Fruit fly (Drosophila melanogaster) whole organism, embryonic: ENCODE data around the gene spd-2.

Source experiments
- ATbp ChIP-seq: fragments of 200-800 bp; sonication (Bioruptor generic); optimal IDR thresholded peaks from 2 replicates; lab custom pipeline; 2017; ENCODE audit warnings: missing biosample characterization, mild to moderate bottlenecking, missing genetic modification characterization, missing genetic modification reagents
- BEAF-32 ChIP-seq: fragments of 200-800 bp; sonication (Bioruptor generic); optimal IDR thresholded peaks from 3 replicates; lab custom pipeline; 2017; ENCODE audit warnings: missing biosample characterization, missing genetic modification characterization, mild to moderate bottlenecking, moderate library complexity, missing genetic modification reagents
- CG10431 ChIP-seq: fragments of 200-800 bp; sonication (Bioruptor generic); optimal IDR thresholded peaks from 3 replicates; lab custom pipeline; 2018; ENCODE audit warnings: missing biosample characterization, mild to moderate bottlenecking, missing genetic modification characterization
- CG10543 ChIP-seq: fragments of 200-800 bp; sonication (Bioruptor generic); optimal IDR thresholded peaks from 3 replicates; lab custom pipeline; 2017; ENCODE audit warnings: missing biosample characterization, mild to moderate bottlenecking, missing genetic modification characterization, moderate library complexity
- CG13287 ChIP-seq: fragments of 200-800 bp; sonication (Bioruptor generic); IDR thresholded peaks from 2 replicates; pipeline ENCODE4 v1.3.6; 2022; ENCODE audit warnings: missing biosample characterization, missing genetic modification characterization; ENCODE audit not compliant: partially characterized antibody
- CG14710 ChIP-seq: fragments of 200-800 bp; sonication (Bioruptor generic); optimal IDR thresholded peaks from 3 replicates; lab custom pipeline; 2019; ENCODE audit warnings: missing biosample characterization, mild to moderate bottlenecking, missing genetic modification characterization, moderate library complexity
- CG15479 ChIP-seq: fragments of 200-800 bp; sonication (Bioruptor generic); optimal IDR thresholded peaks from 3 replicates; lab custom pipeline; 2019; ENCODE audit warnings: missing biosample characterization, mild to moderate bottlenecking, missing genetic modification characterization, moderate library complexity
- CG15696 ChIP-seq: fragments of 200-800 bp; sonication (Bioruptor generic); optimal IDR thresholded peaks from 2 replicates; lab custom pipeline; 2019; ENCODE audit warnings: missing biosample characterization, mild to moderate bottlenecking, missing genetic modification characterization, moderate library complexity
- CG17359 ChIP-seq: fragments of 200-800 bp; sonication (Bioruptor generic); optimal IDR thresholded peaks from 3 replicates; lab custom pipeline; 2018; ENCODE audit warnings: missing biosample characterization, mild to moderate bottlenecking, missing genetic modification characterization, moderate library complexity
- CG17361 ChIP-seq: fragments of 200-800 bp; sonication (Bioruptor generic); IDR thresholded peaks from 3 replicates; pipeline ENCODE4 v1.3.6; 2022; ENCODE audit warnings: missing biosample characterization, missing genetic modification characterization
- CG17912 ChIP-seq: fragments of 200-800 bp; sonication (Bioruptor generic); optimal IDR thresholded peaks from 2 replicates; lab custom pipeline; 2018; ENCODE audit warnings: missing biosample characterization, mild to moderate bottlenecking, missing genetic modification characterization
- CG18476 ChIP-seq: fragments of 200-800 bp; sonication (Bioruptor generic); optimal IDR thresholded peaks from 2 replicates; lab custom pipeline; 2016; ENCODE audit warnings: missing biosample characterization, mild to moderate bottlenecking, missing genetic modification characterization
- CG2678 ChIP-seq: fragments of 200-800 bp; sonication (Bioruptor generic); optimal IDR thresholded peaks from 3 replicates; lab custom pipeline; 2019; ENCODE audit warnings: missing biosample characterization, mild to moderate bottlenecking, missing genetic modification characterization, moderate library complexity
- CG2889 ChIP-seq: fragments of 200-800 bp; sonication (Bioruptor generic); IDR thresholded peaks from 3 replicates; pipeline ENCODE4 v1.3.6; 2022; ENCODE audit warnings: missing biosample characterization, missing genetic modification characterization
- CG33557 ChIP-seq: fragments of 200-800 bp; sonication (Bioruptor generic); optimal IDR thresholded peaks from 2 replicates; lab custom pipeline; 2019; ENCODE audit warnings: missing biosample characterization, mild to moderate bottlenecking, missing genetic modification characterization, moderate library complexity
- CG34224 ChIP-seq: fragments of 200-800 bp; sonication (Bioruptor generic); IDR thresholded peaks from 3 replicates; pipeline ENCODE4 v1.3.6; 2022; ENCODE audit warnings: missing biosample characterization, missing genetic modification characterization; ENCODE audit not compliant: partially characterized antibody
- CG34422 ChIP-seq: fragments of 200-800 bp; sonication (Bioruptor generic); IDR thresholded peaks from 3 replicates; pipeline ENCODE4 v1.3.6; 2022; ENCODE audit warnings: missing biosample characterization, missing genetic modification characterization
- CG3995 ChIP-seq: fragments of 200-800 bp; sonication (Bioruptor generic); optimal IDR thresholded peaks from 3 replicates; lab custom pipeline; 2016; ENCODE audit warnings: missing biosample characterization, missing genetic modification characterization
- CG4617 ChIP-seq: fragments of 200-800 bp; sonication (Bioruptor generic); optimal IDR thresholded peaks from 3 replicates; lab custom pipeline; 2016; ENCODE audit warnings: missing biosample characterization, missing genetic modification characterization, borderline replicate concordance
- CG6272 ChIP-seq: fragments of 200-800 bp; sonication (Bioruptor generic); IDR thresholded peaks from 2 replicates; pipeline ENCODE4 v1.3.6; 2022; ENCODE audit warnings: missing biosample characterization, missing genetic modification characterization
- CG7271 ChIP-seq: fragments of 200-800 bp; sonication (Bioruptor generic); optimal IDR thresholded peaks from 2 replicates; lab custom pipeline; 2018; ENCODE audit warnings: missing biosample characterization, mild to moderate bottlenecking, missing genetic modification characterization, moderate library complexity
- CG7987 ChIP-seq: fragments of 200-800 bp; sonication (Bioruptor generic); optimal IDR thresholded peaks from 2 replicates; lab custom pipeline; 2018; ENCODE audit warnings: missing biosample characterization, mild to moderate bottlenecking, missing genetic modification characterization, moderate library complexity
- D ChIP-seq, 2 experiments: fragments of 200-800 bp in 1 of 2; fragments of >200 bp in 1 of 2; sonication (Bioruptor generic) in 1 of 2; optimal IDR thresholded peaks; 2 replicates in 1 of 2; 3 replicates in 1 of 2; lab custom pipeline; 2017; ENCODE audit warnings: mild to moderate bottlenecking in 1 of 2, missing biosample characterization in 1 of 2, missing genetic modification characterization in 1 of 2, missing genetic modification reagents in 1 of 2
- Dip2 ChIP-seq: fragments of 200-800 bp; sonication (Bioruptor generic); IDR thresholded peaks from 2 replicates; pipeline ENCODE4 v1.3.6; 2022; ENCODE audit warnings: missing biosample characterization, missing genetic modification characterization
- Dref ChIP-seq: fragments of 200-800 bp; sonication (Bioruptor generic); IDR thresholded peaks from 2 replicates; pipeline ENCODE4 v1.3.6; 2022; ENCODE audit warnings: missing biosample characterization, missing genetic modification characterization
- E2f1 ChIP-seq: fragments of 200-800 bp; sonication (Bioruptor generic); IDR thresholded peaks from 2 replicates; pipeline ENCODE4 v1.3.6; 2022; ENCODE audit warnings: missing biosample characterization, missing genetic modification characterization
- Ets65A ChIP-seq: fragments of 200-800 bp; sonication (Bioruptor generic); peaks from one replicate; lab custom pipeline; 2016; ENCODE audit warnings: missing biosample characterization, missing genetic modification characterization
- Hr3 ChIP-seq: fragments of 200-800 bp; sonication (Bioruptor generic); optimal IDR thresholded peaks from 3 replicates; lab custom pipeline; 2016; ENCODE audit warnings: missing biosample characterization, missing genetic modification characterization
- PHDP ChIP-seq: fragments of 200-800 bp; sonication (Bioruptor generic); optimal IDR thresholded peaks from 3 replicates; lab custom pipeline; 2018; ENCODE audit warnings: missing biosample characterization, mild to moderate bottlenecking, missing genetic modification characterization, moderate library complexity
- Pdp1 ChIP-seq, 2 experiments: fragments of 200-800 bp; sonication (Bioruptor generic); optimal IDR thresholded peaks; 3 replicates each; lab custom pipeline; 2016; ENCODE audit warnings: missing biosample characterization in 2 of 2, missing genetic modification characterization in 2 of 2, mild to moderate bottlenecking in 1 of 2, moderate library complexity in 1 of 2
- Sin3A ChIP-seq: fragments of >200 bp; optimal IDR thresholded peaks from 2 replicates; lab custom pipeline; 2018
- Sry-δ ChIP-seq: fragments of 200-800 bp; sonication (Bioruptor generic); optimal IDR thresholded peaks from 2 replicates; lab custom pipeline; 2016; ENCODE audit warnings: missing biosample characterization, missing genetic modification characterization
- ash1 ChIP-seq: fragments of 200-800 bp; sonication (Bioruptor generic); optimal IDR thresholded peaks from 2 replicates; lab custom pipeline; 2018; ENCODE audit warnings: missing biosample characterization, mild to moderate bottlenecking, missing genetic modification characterization
- cad ChIP-seq: fragments of >200 bp; optimal IDR thresholded peaks from 2 replicates; lab custom pipeline; 2017; ENCODE audit warnings: missing biosample characterization, missing genetic modification characterization
- corto ChIP-seq: fragments of 200-800 bp; sonication (Bioruptor generic); optimal IDR thresholded peaks from 2 replicates; lab custom pipeline; 2016; ENCODE audit warnings: missing biosample characterization, mild to moderate bottlenecking, missing genetic modification characterization, moderate library complexity
- dimm ChIP-seq: fragments of 200-800 bp; sonication (Bioruptor generic); IDR thresholded peaks from 2 replicates; pipeline ENCODE4 v1.3.6; 2022; ENCODE audit warnings: missing biosample characterization, missing genetic modification characterization
- disco-r ChIP-seq: fragments of 200-800 bp; sonication (Bioruptor generic); optimal IDR thresholded peaks from 2 replicates; lab custom pipeline; 2016; ENCODE audit warnings: missing biosample characterization, missing genetic modification characterization
- gro ChIP-seq: fragments of 200-800 bp; sonication (Bioruptor generic); optimal IDR thresholded peaks from 2 replicates; lab custom pipeline; 2016; ENCODE audit warnings: missing biosample characterization, missing genetic modification characterization
- hbn ChIP-seq: fragments of 200-800 bp; sonication (Bioruptor generic); IDR thresholded peaks from 2 replicates; pipeline ENCODE4 v1.3.6; 2022; ENCODE audit warnings: missing biosample characterization, missing genetic modification characterization; ENCODE audit not compliant: partially characterized antibody
- ken ChIP-seq: fragments of 200-800 bp; sonication (Bioruptor generic); IDR thresholded peaks from 3 replicates; pipeline ENCODE4 v1.3.6; 2022; ENCODE audit warnings: missing biosample characterization, missing genetic modification characterization
- lola ChIP-seq, 3 experiments: fragments of >200 bp in 2 of 3; fragments of 200-800 bp in 1 of 3; sonication (Bioruptor generic) in 1 of 3; optimal IDR thresholded peaks; 2 replicates each; lab custom pipeline; 2017 to 2019; ENCODE audit warnings: missing biosample characterization in 3 of 3, missing genetic modification characterization in 3 of 3, mild to moderate bottlenecking in 1 of 3, moderate library complexity in 1 of 3
- maf-S ChIP-seq: fragments of 200-800 bp; sonication (Bioruptor generic); optimal IDR thresholded peaks from 2 replicates; lab custom pipeline; 2016; ENCODE audit warnings: missing biosample characterization, missing genetic modification characterization
- nerfin-1 ChIP-seq: fragments of 200-800 bp; sonication (Bioruptor generic); optimal IDR thresholded peaks from 3 replicates; lab custom pipeline; 2019; ENCODE audit warnings: missing biosample characterization, mild to moderate bottlenecking, missing genetic modification characterization, moderate library complexity
- onecut ChIP-seq: fragments of 200-800 bp; sonication (Bioruptor generic); IDR thresholded peaks from 2 replicates; pipeline ENCODE4 v1.3.6; 2022; ENCODE audit warnings: missing biosample characterization, missing genetic modification characterization
- prd ChIP-seq, 3 experiments: fragments of >200 bp in 2 of 3; fragments of 200-800 bp in 1 of 3; sonication (Bioruptor generic) in 1 of 3; optimal IDR thresholded peaks in 2 of 3; IDR thresholded peaks in 1 of 3; 2 replicates in 2 of 3; 3 replicates in 1 of 3; pipeline versions ENCODE4 v1.3.6 to Lab custom; 2017 to 2022; ENCODE audit warnings: missing biosample characterization in 1 of 3, missing genetic modification characterization in 1 of 3
- seq ChIP-seq: fragments of 200-800 bp; sonication (Bioruptor generic); IDR thresholded peaks from 2 replicates; pipeline ENCODE4 v1.3.6; 2022; ENCODE audit warnings: missing biosample characterization, missing genetic modification characterization
- ssp ChIP-seq: fragments of 200-800 bp; sonication (Bioruptor generic); IDR thresholded peaks from 2 replicates; pipeline ENCODE4 v1.3.6; 2022; ENCODE audit warnings: missing biosample characterization, missing genetic modification characterization
- stwl ChIP-seq: fragments of 200-800 bp; sonication (Bioruptor generic); optimal IDR thresholded peaks from 3 replicates; lab custom pipeline; 2018; ENCODE audit warnings: missing biosample characterization, mild to moderate bottlenecking, missing genetic modification characterization, moderate library complexity
- trem ChIP-seq: fragments of 200-800 bp; optimal IDR thresholded peaks from 3 replicates; lab custom pipeline; 2019; ENCODE audit warnings: missing biosample characterization, mild to moderate bottlenecking, missing genetic modification characterization, moderate library complexity
- zf30C ChIP-seq: fragments of 200-800 bp; sonication (Bioruptor generic); optimal IDR thresholded peaks from 3 replicates; lab custom pipeline; 2018; ENCODE audit warnings: missing biosample characterization, mild to moderate bottlenecking, missing genetic modification characterization

spd-2 gene

DNA sequence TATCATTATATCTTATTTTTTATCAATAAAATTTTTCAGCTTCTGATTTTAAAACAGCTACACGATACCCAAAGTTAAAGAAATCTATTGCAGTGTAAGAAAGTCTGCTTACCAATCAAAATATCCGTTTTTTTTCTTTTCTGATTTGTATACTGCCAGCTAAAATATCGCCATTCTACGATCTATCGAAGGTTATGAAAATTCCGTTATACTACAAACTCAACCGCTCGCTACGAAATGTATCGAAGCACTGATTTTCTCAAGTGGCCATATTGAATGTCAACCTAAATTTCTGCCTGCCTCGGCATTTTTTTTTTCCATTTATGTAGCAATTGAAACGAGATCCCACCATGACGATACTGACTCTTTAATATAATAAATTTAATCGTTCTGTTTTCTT, 14.8 kb downstream of the spd-2 start, which contains the start of gene nxf2 (continued):
- peak; percentile 38; the same call in 1 of the 2 replicates for TF ChIP-seq Dref (GFP tag; lab: Robert Waterston, UW)
- TF ChIP-seq ken (GFP tag; lab: Robert Waterston, UW): no peak
- TF ChIP-seq Hr3: no peak
- TF ChIP-seq Dip2: no peak
- TF ChIP-seq onecut: no peak
- peak; percentile 47 for TF ChIP-seq CG13287 (GFP tag; lab: Robert Waterston, UW)
- no peak for TF ChIP-seq seq (GFP tag; lab: Robert Waterston, UW)
- peak; percentile 40 for TF ChIP-seq Sry-δ
- no peak for TF ChIP-seq cad
- TF ChIP-seq CG3995 (GFP tag; lab: Kevin White, UChicago): no peak
- no peak for TF ChIP-seq zf30C
- TF ChIP-seq hbn (GFP tag; lab: Robert Waterston, UW): peak; percentile 44; the same call in 1 of the 2 replicates
- no peak for TF ChIP-seq CG7987 (GFP tag; lab: Kevin White, UChicago)
- no peak for TF ChIP-seq Ets65A (GFP tag; lab: Kevin White, UChicago)
- no peak for TF ChIP-seq D (optimal IDR thresholded peaks at IDR 0.05; lab: Kevin White, UChicago)
- TF ChIP-seq D (GFP tag; optimal IDR thresholded peaks at IDR 0.05; lab: Kevin White, UChicago): no peak
- TF ChIP-seq disco-r (GFP tag; lab: Kevin White, UChicago): no peak
- TF ChIP-seq prd (optimal IDR thresholded peaks at IDR 0.05; lab: Kevin White, UChicago): no peak
- TF ChIP-seq prd (GFP tag; IDR thresholded peaks at IDR 0.05; lab: Robert Waterston, UW): no peak
- TF ChIP-seq CG15696: no peak
- TF ChIP-seq CG18476: no peak
- no peak for TF ChIP-seq corto (GFP tag; lab: Kevin White, UChicago)
- no peak for TF ChIP-seq CG15479 (GFP tag; lab: Kevin White, UChicago)
- TF ChIP-seq CG10431: no peak
- no peak for TF ChIP-seq CG17912
- no peak for TF ChIP-seq CG33557
- TF ChIP-seq CG10543 (GFP tag; lab: Kevin White, UChicago): no peak
- no peak for TF ChIP-seq E2f1
- no peak for TF ChIP-seq maf-S (GFP tag; lab: Kevin White, UChicago)
- peak; percentile 25 for TF ChIP-seq stwl (tag; lab: Kevin White, UChicago)
- TF ChIP-seq CG34422 (GFP tag; lab: Robert Waterston, UW): no peak
- TF ChIP-seq CG2889 (GFP tag; lab: Robert Waterston, UW): no peak
- TF ChIP-seq dimm (GFP tag; lab: Robert Waterston, UW): no peak
- no peak for TF ChIP-seq lola (GFP tag; optimal IDR thresholded peaks at IDR 0.05; lab: Kevin White, UChicago)
- TF ChIP-seq Sin3A (lab: Kevin White, UChicago): no peak
- TF ChIP-seq nerfin-1: peak; percentile 43
- TF ChIP-seq CG17361 (GFP tag; lab: Robert Waterston, UW): no peak
- no peak for TF ChIP-seq CG7271
- no peak for TF ChIP-seq gro (GFP tag; lab: Kevin White, UChicago)
- TF ChIP-seq PHDP: no peak
- peak; percentile 19 for TF ChIP-seq trem (tag; lab: Kevin White, UChicago)
- no peak for TF ChIP-seq ash1
- TF ChIP-seq ssp (GFP tag; lab: Robert Waterston, UW): no peak
- no peak for TF ChIP-seq CG6272
- no peak for TF ChIP-seq CG17359 (tag; lab: Kevin White, UChicago)
- TF ChIP-seq CG4617 (GFP tag; lab: Kevin White, UChicago): no peak
- TF ChIP-seq CG2678: no peak
- no peak for TF ChIP-seq ATbp (GFP tag; lab: Kevin White, UChicago)
- no peak for TF ChIP-seq Pdp1 (GFP tag; optimal IDR thresholded peaks at IDR 0.05; lab: Kevin White, UChicago)
- peak; percentile 30; the same call in 1 of the 3 replicates for TF ChIP-seq CG34224 (GFP tag; lab: Robert Waterston, UW)
- TF ChIP-seq CG14710: peak; percentile 12
- peak; percentile 61 for TF ChIP-seq BEAF-32 (GFP tag; lab: Kevin White, UChicago)
